Worm (Caenorhabditis elegans): ENCODE data around the gene Y82E9BL.3.

DNA sequence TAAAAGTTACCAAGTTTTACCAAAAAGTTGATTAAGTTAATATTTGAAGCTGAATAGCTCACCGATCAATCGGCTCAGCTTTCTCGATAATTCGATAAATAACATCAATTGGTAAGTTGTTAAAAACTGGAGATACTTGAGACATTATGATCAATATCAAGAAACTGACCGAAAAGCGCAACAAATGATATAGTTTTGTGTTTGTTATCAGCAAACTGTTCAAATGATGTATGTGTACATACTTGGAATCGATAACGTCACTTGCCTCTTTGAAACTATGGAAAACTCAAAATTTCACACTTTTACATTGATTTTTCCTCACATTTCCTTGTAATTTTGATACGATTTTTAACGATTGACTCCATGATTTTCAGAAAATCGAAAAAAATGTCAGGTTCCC is 35.6 kb downstream of the Y82E9BL.3 start, which contains the start of the genes fbxa-80 and fbxa-19:
- TF ChIP-seq ama-1 (optimal IDR thresholded peaks at IDR 0.05) (no peak), elt-3 (tag; optimal IDR thresholded peaks at IDR 0.05) (no peak), skn-1 (tag; optimal IDR thresholded peaks at IDR 0.05) (no peak), unc-62 (GFP tag; optimal IDR thresholded peaks at IDR 0.05) (no peak), F13H6.1 (tag; optimal IDR thresholded peaks at IDR 0.05) (no peak), blmp-1 (tag; optimal IDR thresholded peaks at IDR 0.05; ENCODE audit: insufficient read depth) (no peak)

Measured in whole organism, L2 larva.